Worm (Caenorhabditis elegans): ENCODE measurements around the gene lin-52.

Gene lin-52

DNA sequence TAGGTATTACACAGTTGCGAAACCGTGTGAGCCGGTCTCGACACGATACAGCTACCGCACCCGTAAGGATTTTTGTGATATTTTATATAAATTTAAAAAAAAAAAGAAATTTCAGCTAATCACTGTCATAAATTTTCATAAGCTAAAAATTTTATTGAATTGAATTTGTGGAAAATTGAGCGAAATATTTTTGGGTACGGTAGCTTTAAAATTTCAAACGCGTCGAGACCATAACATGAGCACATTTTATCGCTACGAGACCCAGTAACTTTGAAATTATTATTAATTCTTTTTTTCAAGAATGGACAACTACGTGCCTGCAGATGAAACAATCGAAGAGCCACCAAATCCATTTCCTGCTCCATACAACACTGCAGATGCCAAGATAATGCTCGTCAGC lies 11.4 kb downstream of the lin-52 start, which contains the start of gene ZK632.14:
Gene ZK632.14 (plus strand): TSS at position 301 of the 400 bp plus-strand sequence.
- no peak for TF ChIP-seq unc-62 (GFP tag; optimal IDR thresholded peaks at IDR 0.05)

ce11 chrIII:9808179-9808578 lies 16.4 kb downstream of the lin-52 start, which contains the start of gene gtap-2:
Gene gtap-2 (plus strand): TSS chrIII:9808544.
- TF ChIP-seq unc-62 (GFP tag; optimal IDR thresholded peaks at IDR 0.05), result no peak

DNA sequence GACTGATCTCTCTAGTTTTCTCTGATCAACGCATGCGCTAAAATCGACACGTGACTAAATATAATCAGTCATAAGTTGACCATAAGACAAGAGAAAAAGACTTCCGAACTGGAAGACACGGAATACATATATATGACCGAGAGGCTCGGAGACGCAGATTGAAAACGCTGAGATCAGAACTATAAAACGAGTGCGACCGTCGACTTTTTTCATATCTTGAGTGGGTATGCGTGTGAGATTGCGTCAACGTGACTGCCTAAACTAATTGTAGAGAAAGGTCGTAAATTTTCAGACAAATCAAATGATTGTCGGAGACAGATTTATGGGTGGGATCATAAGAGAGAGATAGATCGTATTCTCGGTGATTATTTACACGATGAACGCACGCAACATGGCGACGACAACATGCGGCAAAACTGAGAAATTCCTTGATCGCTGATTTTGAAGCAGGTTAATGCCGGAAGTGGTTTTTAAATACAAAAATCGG lies 16.9 kb downstream of the lin-52 start:
- no peak for TF ChIP-seq unc-62 (GFP tag; optimal IDR thresholded peaks at IDR 0.05)

ce11 chrIII:9806968-9807559 lies 17.5 kb downstream of the lin-52 start, which contains the start of gene ZK632.4:
Gene ZK632.4 (minus strand): TSS chrIII:9807454.
- TF ChIP-seq unc-62 (GFP tag; optimal IDR thresholded peaks at IDR 0.05), result no peak

- TF ChIP-seq unc-62 (GFP tag; optimal IDR thresholded peaks at IDR 0.05), result no peak
Observed at ce11 chrIII:9804997-9805610, 19.4 kb downstream of the lin-52 start, which contains the start of gene riok-3. Gene riok-3 (minus strand): TSS chrIII:9805011.

DNA sequence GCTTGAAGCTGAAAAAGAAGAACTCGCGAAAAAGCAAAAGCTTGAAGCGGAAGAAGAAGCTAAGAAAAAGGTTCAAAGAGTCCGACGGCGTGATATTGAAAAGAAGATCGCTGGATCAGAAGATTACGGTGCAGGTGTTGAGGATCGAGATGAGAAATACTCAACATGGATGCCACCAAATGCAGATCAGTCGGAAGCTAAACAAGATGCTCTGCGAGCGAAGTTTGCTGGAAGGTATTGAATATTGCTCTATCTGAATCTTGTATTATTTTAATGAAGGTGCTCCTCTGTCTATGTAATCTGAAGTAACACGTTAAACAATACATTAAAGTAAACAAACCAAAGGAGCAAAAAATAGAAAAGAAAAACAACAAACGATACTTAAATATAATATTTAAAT lies 22.5 kb downstream of the lin-52 start:
- no peak for TF ChIP-seq unc-62 (GFP tag; optimal IDR thresholded peaks at IDR 0.05)

- TF ChIP-seq unc-62 (GFP tag; optimal IDR thresholded peaks at IDR 0.05), result no peak
Observed at ce11 chrIII:9798478-9799157, 25.9 kb downstream of the lin-52 start, which contains the start of gene ZK632.2. Gene ZK632.2 (plus strand): TSS chrIII:9799107.

ce11 chrIII:9796448-9796847 lies 28.1 kb downstream of the lin-52 start, which contains the start of gene srxa-10:
Gene srxa-10 (minus strand): TSS chrIII:9796548.
- TF ChIP-seq unc-62 (GFP tag; optimal IDR thresholded peaks at IDR 0.05), result no peak

- TF ChIP-seq unc-62 (GFP tag; optimal IDR thresholded peaks at IDR 0.05), result no peak
Observed at ce11 chrIII:9793592-9794417, 30.7 kb downstream of the lin-52 start, which contains the start of the genes R10E11.9 and mcm-6. Gene R10E11.9 (minus strand): TSS chrIII:9793642. Gene mcm-6 (plus strand): TSS chrIII:9794367.

ce11 chrIII:9789607-9790073 lies 34.9 kb downstream of the lin-52 start, which contains the start of gene R10E11.5:
Gene R10E11.5 (minus strand): TSS chrIII:9789657.
- no peak for TF ChIP-seq unc-62 (GFP tag; optimal IDR thresholded peaks at IDR 0.05)

ce11 chrIII:9789083-9789482 lies 35.5 kb downstream of the lin-52 start:
- no peak for TF ChIP-seq unc-62 (GFP tag; optimal IDR thresholded peaks at IDR 0.05)

DNA sequence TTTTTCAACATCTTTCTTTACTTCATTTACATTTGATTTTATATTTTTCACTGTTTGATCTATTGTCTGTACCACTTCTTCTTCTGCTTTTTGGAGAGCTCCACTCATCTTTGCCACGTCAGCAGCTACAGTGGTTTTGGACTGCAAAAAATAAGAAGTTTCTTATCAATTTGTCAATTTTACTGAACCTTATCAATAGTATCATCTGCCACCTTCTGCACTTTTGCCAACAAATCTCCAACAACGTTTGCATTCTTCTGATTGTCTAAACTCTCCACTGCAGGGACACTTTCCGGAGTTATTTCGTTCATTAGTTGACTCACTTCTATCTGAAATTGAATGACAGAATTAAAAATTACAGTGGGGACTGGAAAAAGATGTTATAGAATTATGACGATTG lies 37.8 kb downstream of the lin-52 start:
- no peak for TF ChIP-seq unc-62 (GFP tag; optimal IDR thresholded peaks at IDR 0.05)

DNA sequence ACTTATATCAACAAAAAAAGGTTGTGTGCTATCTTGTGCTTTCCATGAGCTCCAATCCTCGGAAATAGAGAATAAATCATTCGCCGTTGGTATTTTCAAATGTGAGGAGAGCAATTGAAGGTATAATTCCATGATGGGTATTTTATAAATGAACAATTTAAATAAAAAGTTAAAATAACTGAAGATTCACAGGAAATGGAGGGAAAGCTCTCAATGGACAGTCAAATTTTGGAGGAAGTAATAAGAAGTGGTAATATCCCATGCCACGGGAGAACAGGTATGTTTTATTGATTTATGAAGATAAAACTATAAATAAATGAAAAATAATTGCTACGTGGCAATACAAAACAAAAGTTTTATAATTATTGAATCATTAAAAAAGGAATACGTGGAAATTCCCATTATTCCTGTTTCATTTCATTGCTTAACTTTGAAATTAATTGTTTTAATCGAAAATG lies 41.4 kb downstream of the lin-52 start:
- TF ChIP-seq unc-62 (GFP tag; optimal IDR thresholded peaks at IDR 0.05), result no peak

ce11 chrIII:9782483-9783081 lies 42.0 kb downstream of the lin-52 start, which contains the start of gene R10E11.6:
Gene R10E11.6 (plus strand): TSS chrIII:9783006.
- no peak for TF ChIP-seq unc-62 (GFP tag; optimal IDR thresholded peaks at IDR 0.05)

DNA sequence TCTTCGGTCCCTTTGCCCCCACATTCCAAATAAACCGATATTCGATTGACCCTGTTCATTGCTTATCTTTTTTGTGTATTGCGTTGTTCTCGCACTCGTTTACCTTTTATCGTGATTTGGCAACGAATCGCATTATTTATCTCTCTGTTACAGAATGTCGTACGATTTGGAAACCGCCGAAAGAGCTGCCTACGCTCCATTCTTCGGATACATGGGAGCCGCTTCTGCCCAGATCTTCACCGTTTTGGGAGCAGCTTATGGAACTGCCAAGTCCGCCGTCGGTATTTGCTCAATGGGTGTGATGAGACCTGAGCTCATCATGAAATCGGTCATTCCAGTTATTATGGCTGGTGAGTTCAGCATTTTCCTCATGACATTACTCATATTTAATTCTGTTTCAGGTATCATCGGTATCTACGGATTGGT lies 42.5 kb downstream of the lin-52 start, which contains the start of gene vha-2:
Gene vha-2 (plus strand): TSS at position 154 of the 426 bp plus-strand sequence.
- no peak for TF ChIP-seq unc-62 (GFP tag; optimal IDR thresholded peaks at IDR 0.05)
